Worm (Caenorhabditis elegans): ENCODE measurements around the gene rog-1.

Gene rog-1

ce11 chrII:1374486-1374885, 303 bp downstream of the rog-1 start:
- no peak for TF ChIP-seq elt-3 (tag; optimal IDR thresholded peaks at IDR 0.05)
- TF ChIP-seq blmp-1 (tag; optimal IDR thresholded peaks at IDR 0.05; ENCODE audit: insufficient read depth), result no peak
- TF ChIP-seq aly-2 (tag; optimal IDR thresholded peaks at IDR 0.05), result no peak
- no peak for TF ChIP-seq ztf-1 (GFP tag; conservative IDR thresholded peaks at IDR 0.05)
- TF ChIP-seq lin-11 (tag; optimal IDR thresholded peaks at IDR 0.05), result no peak
- TF ChIP-seq mab-5 (tag; optimal IDR thresholded peaks at IDR 0.05), result no peak
- TF ChIP-seq skn-1 (tag; optimal IDR thresholded peaks at IDR 0.05), result no peak
- no peak for TF ChIP-seq nhr-12 (tag; optimal IDR thresholded peaks at IDR 0.05)
- no peak for TF ChIP-seq unc-62 (GFP tag; optimal IDR thresholded peaks at IDR 0.05)
- TF ChIP-seq nhr-77 (tag; optimal IDR thresholded peaks at IDR 0.05), result no peak

ce11 chrII:1372966-1373365, 1.8 kb downstream of the rog-1 start:
- TF ChIP-seq nhr-12 (tag; optimal IDR thresholded peaks at IDR 0.05), result no peak
- TF ChIP-seq elt-1 (tag; optimal IDR thresholded peaks at IDR 0.05), result no peak
- no peak for TF ChIP-seq nhr-10 (tag; optimal IDR thresholded peaks at IDR 0.05)
- TF ChIP-seq lin-11 (tag; optimal IDR thresholded peaks at IDR 0.05), result no peak
- no peak for TF ChIP-seq snpc-4 (tag; optimal IDR thresholded peaks at IDR 0.05)
- TF ChIP-seq blmp-1 (tag; optimal IDR thresholded peaks at IDR 0.05; ENCODE audit: insufficient read depth), result no peak
- no peak for TF ChIP-seq nhr-77 (tag; optimal IDR thresholded peaks at IDR 0.05)
- no peak for TF ChIP-seq nhr-21 (tag; optimal IDR thresholded peaks at IDR 0.05)
- no peak for TF ChIP-seq ztf-11 (tag; optimal IDR thresholded peaks at IDR 0.05)
- TF ChIP-seq sem-4 (tag; optimal IDR thresholded peaks at IDR 0.05), result no peak
- TF ChIP-seq ztf-4 (tag; optimal IDR thresholded peaks at IDR 0.05), result no peak
- TF ChIP-seq skn-1 (tag; optimal IDR thresholded peaks at IDR 0.05), result no peak
- TF ChIP-seq mdl-1 (tag; optimal IDR thresholded peaks at IDR 0.05), result no peak

- no peak for TF ChIP-seq nhr-10 (tag; optimal IDR thresholded peaks at IDR 0.05)
- TF ChIP-seq mab-5 (tag; optimal IDR thresholded peaks at IDR 0.05), result no peak
- no peak for TF ChIP-seq crh-2 (tag; optimal IDR thresholded peaks at IDR 0.05)
- TF ChIP-seq R02D3.7 (tag; optimal IDR thresholded peaks at IDR 0.05), result no peak
- TF ChIP-seq sma-3 (GFP tag; optimal IDR thresholded peaks at IDR 0.05), result no peak
- no peak for TF ChIP-seq unc-62 (GFP tag; optimal IDR thresholded peaks at IDR 0.05)
- no peak for TF ChIP-seq lsy-2 (tag; optimal IDR thresholded peaks at IDR 0.05)
- TF ChIP-seq nhr-21 (tag; optimal IDR thresholded peaks at IDR 0.05), result no peak
- no peak for TF ChIP-seq dmd-4 (tag; optimal IDR thresholded peaks at IDR 0.05)
- TF ChIP-seq skn-1 (tag; optimal IDR thresholded peaks at IDR 0.05), result no peak
Measured at ce11 chrII:1372138-1372537, 2.7 kb downstream of the rog-1 start.

ce11 chrII:1371533-1371932, 3.3 kb downstream of the rog-1 start:
- TF ChIP-seq gmeb-1 (tag; optimal IDR thresholded peaks at IDR 0.05) (no peak), aly-2 (tag; optimal IDR thresholded peaks at IDR 0.05) (no peak), elt-3 (tag; optimal IDR thresholded peaks at IDR 0.05) (no peak), nhr-23 (tag; optimal IDR thresholded peaks at IDR 0.05) (no peak), sem-4 (tag; optimal IDR thresholded peaks at IDR 0.05) (no peak), lin-11 (tag; optimal IDR thresholded peaks at IDR 0.05) (no peak), R02D3.7 (tag; optimal IDR thresholded peaks at IDR 0.05) (no peak), lsy-2 (tag; optimal IDR thresholded peaks at IDR 0.05) (no peak), egl-27 (tag; optimal IDR thresholded peaks at IDR 0.05) (no peak), ZK546.5 (tag; optimal IDR thresholded peaks at IDR 0.05) (no peak), blmp-1 (tag; optimal IDR thresholded peaks at IDR 0.05; ENCODE audit: insufficient read depth) (no peak)

- TF ChIP-seq C34F6.9 (tag; optimal IDR thresholded peaks at IDR 0.05) (no peak), Y55F3AM.14 (GFP tag; optimal IDR thresholded peaks at IDR 0.05) (no peak)
Measured at ce11 chrII:1369322-1369721, 5.5 kb downstream of the rog-1 start.

- TF ChIP-seq lsy-2 (tag; optimal IDR thresholded peaks at IDR 0.05), result no peak
- no peak for TF ChIP-seq ztf-4 (tag; optimal IDR thresholded peaks at IDR 0.05)
- TF ChIP-seq nhr-237 (tag; optimal IDR thresholded peaks at IDR 0.05), result no peak
- TF ChIP-seq nhr-21 (tag; optimal IDR thresholded peaks at IDR 0.05), result no peak
- no peak for TF ChIP-seq unc-62 (GFP tag; optimal IDR thresholded peaks at IDR 0.05)
- no peak for TF ChIP-seq unc-55 (GFP tag; optimal IDR thresholded peaks at IDR 0.05)
- no peak for TF ChIP-seq dmd-4 (tag; optimal IDR thresholded peaks at IDR 0.05)
- TF ChIP-seq lin-39 (tag; optimal IDR thresholded peaks at IDR 0.05), result no peak
- no peak for TF ChIP-seq ceh-82 (tag; optimal IDR thresholded peaks at IDR 0.05)
- TF ChIP-seq nhr-11 (tag; optimal IDR thresholded peaks at IDR 0.05), result no peak
- no peak for TF ChIP-seq crh-2 (tag; optimal IDR thresholded peaks at IDR 0.05)
- TF ChIP-seq blmp-1 (tag; optimal IDR thresholded peaks at IDR 0.05; ENCODE audit: insufficient read depth), result no peak
Measured at ce11 chrII:1368756-1369155, 6.0 kb downstream of the rog-1 start.
